Fruit fly (Drosophila melanogaster): Measurements from ENCODE around the gene Pex12.
A peak's percentile ranks its signal among the peaks of the same experiment; 100 is the strongest.

Pex12 gene

DNA sequence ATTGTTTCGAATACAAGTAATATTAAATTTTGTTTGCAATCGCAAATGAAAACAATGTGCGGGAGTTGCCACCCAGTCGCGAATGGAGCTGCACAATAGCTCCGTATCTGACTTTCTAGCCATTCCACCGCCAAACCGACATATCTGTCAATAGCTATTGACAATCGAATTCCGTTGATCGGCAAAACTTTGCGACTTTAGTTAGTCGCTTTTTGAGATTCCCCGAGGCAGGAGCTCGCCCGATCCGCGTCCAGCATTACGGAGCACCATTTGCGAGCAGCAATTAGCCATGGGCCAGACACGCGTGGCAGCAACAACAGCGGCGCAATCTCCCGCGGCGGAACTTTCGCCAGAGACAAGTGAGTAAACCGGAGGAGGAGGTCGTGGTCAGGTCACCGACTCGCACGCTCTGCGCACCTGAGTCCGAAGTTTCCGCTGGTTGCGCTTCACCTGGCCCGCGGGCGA lies 36.9 kb downstream of the Pex12 start, which contains the start of the genes CG4291 and kraken (continued):
- peak; percentile 44 for TF ChIP-seq Dek (tag; optimal IDR thresholded peaks at IDR 0.05)
- no peak for TF ChIP-seq da (GFP tag; optimal IDR thresholded peaks at IDR 0.05)
- peak; percentile 23 for TF ChIP-seq CoRest (tag; optimal IDR thresholded peaks at IDR 0.05)
- peak; percentile 33; the same call in 1 of the 2 replicates for TF ChIP-seq ranshi (GFP tag; IDR thresholded peaks at IDR 0.05)
- no peak for TF ChIP-seq CG5180 (GFP tag; optimal IDR thresholded peaks at IDR 0.05)
- TF ChIP-seq hth (optimal IDR thresholded peaks at IDR 0.05): no peak
- no peak for TF ChIP-seq Atf-2 (GFP tag; optimal IDR thresholded peaks at IDR 0.05)
- TF ChIP-seq H2.0 (GFP tag; IDR thresholded peaks at IDR 0.05): peak; percentile 53; the same call in 1 of the 2 replicates
- TF ChIP-seq trem (tag; optimal IDR thresholded peaks at IDR 0.05): peak; percentile 64
- peak; percentile 34 for TF ChIP-seq CG4730 (GFP tag; IDR thresholded peaks at IDR 0.05)
- TF ChIP-seq CG13123 (GFP tag; optimal IDR thresholded peaks at IDR 0.05): no peak
- no peak; the same call in 2 of the 3 replicates for TF ChIP-seq gce (GFP tag; IDR thresholded peaks at IDR 0.05)
- peak; percentile 22; the same call in 1 of the 2 replicates for TF ChIP-seq HLH3B (GFP tag; IDR thresholded peaks at IDR 0.05)
- no peak for TF ChIP-seq cas (GFP tag; IDR thresholded peaks at IDR 0.05)
- no peak for TF ChIP-seq CG18619 (GFP tag; optimal IDR thresholded peaks at IDR 0.05)
- 0 out of 2 replicates have a peak, but pooled peaks have one; percentile 7 for TF ChIP-seq Taf1 (GFP tag; IDR thresholded peaks at IDR 0.05)
- peak; percentile 73 for TF ChIP-seq nerfin-1 (tag; optimal IDR thresholded peaks at IDR 0.05)
- TF ChIP-seq crol (GFP tag; IDR thresholded peaks at IDR 0.05): 0 out of 2 replicates have a peak, but pooled peaks have one; percentile 9
- peak; percentile 18; the same call in 1 of the 3 replicates for TF ChIP-seq H15 (GFP tag; IDR thresholded peaks at IDR 0.05)
- TF ChIP-seq ssp (GFP tag; IDR thresholded peaks at IDR 0.05): peak; percentile 31; the same call in 1 of the 2 replicates
- TF ChIP-seq ham (GFP tag; IDR thresholded peaks at IDR 0.05): no peak
- TF ChIP-seq tna (GFP tag; IDR thresholded peaks at IDR 0.05; ENCODE audit: partially characterized antibody): no peak
- TF ChIP-seq Dref (GFP tag; IDR thresholded peaks at IDR 0.05): peak; percentile 73
- no peak for TF ChIP-seq z (GFP tag; IDR thresholded peaks at IDR 0.05)
- TF ChIP-seq bab2 (GFP tag; optimal IDR thresholded peaks at IDR 0.05): peak; percentile 39
- peak; percentile 27 for TF ChIP-seq CG18011 (GFP tag; optimal IDR thresholded peaks at IDR 0.05)
- peak; percentile 11 for TF ChIP-seq tx (GFP tag; optimal IDR thresholded peaks at IDR 0.05)
- TF ChIP-seq CG1233 (GFP tag; optimal IDR thresholded peaks at IDR 0.05): peak; percentile 2
- no peak for TF ChIP-seq otp (GFP tag; IDR thresholded peaks at IDR 0.05)
- TF ChIP-seq CG3838 (GFP tag; optimal IDR thresholded peaks at IDR 0.05): no peak
- TF ChIP-seq Hr51 (GFP tag; optimal IDR thresholded peaks at IDR 0.05): peak; percentile 10 to 12
- TF ChIP-seq fd96Cb (tag; optimal IDR thresholded peaks at IDR 0.05): no peak
- TF ChIP-seq fru (optimal IDR thresholded peaks at IDR 0.05): no peak
- TF ChIP-seq unc-4 (GFP tag; IDR thresholded peaks at IDR 0.05; ENCODE audit: partially characterized antibody): peak; percentile 22; the same call in 1 of the 2 replicates
- peak; percentile 57 for TF ChIP-seq ftz-f1 (GFP tag; optimal IDR thresholded peaks at IDR 0.05)
- peak; percentile 51 for TF ChIP-seq tap (tag; optimal IDR thresholded peaks at IDR 0.05)
- peak; percentile 59 for TF ChIP-seq mam (GFP tag; optimal IDR thresholded peaks at IDR 0.05)
- TF ChIP-seq Ada2b (GFP tag; IDR thresholded peaks at IDR 0.05): 0 out of 2 replicates have a peak, but pooled peaks have one; percentile 24
- peak; percentile 29 for TF ChIP-seq CTCF (GFP tag; optimal IDR thresholded peaks at IDR 0.05)
- TF ChIP-seq CG14667 (GFP tag; IDR thresholded peaks at IDR 0.05): peak; percentile 26; the same call in 1 of the 2 replicates
- TF ChIP-seq CG14860 (GFP tag; IDR thresholded peaks at IDR 0.05; ENCODE audit: partially characterized antibody): no peak
- TF ChIP-seq prd (optimal IDR thresholded peaks at IDR 0.05): no peak
- peak; percentile 55; the same call in 2 of the 3 replicates for TF ChIP-seq prd (GFP tag; IDR thresholded peaks at IDR 0.05)
- peak; percentile 48 for TF ChIP-seq az2 (GFP tag; optimal IDR thresholded peaks at IDR 0.05)
- peak; percentile 43 for TF ChIP-seq Fer3 (tag; optimal IDR thresholded peaks at IDR 0.05)
- TF ChIP-seq Poxn (GFP tag; IDR thresholded peaks at IDR 0.05): no peak
- TF ChIP-seq CG18599 (GFP tag; optimal IDR thresholded peaks at IDR 0.05): peak; percentile 67
- TF ChIP-seq CG10979 (tag; optimal IDR thresholded peaks at IDR 0.05): peak; percentile 3
- peak; percentile 56; the same call in 1 of the 3 replicates for TF ChIP-seq ase (GFP tag; IDR thresholded peaks at IDR 0.05)
- peak; percentile 88 for TF ChIP-seq CG15514 (GFP tag; optimal IDR thresholded peaks at IDR 0.05)
- TF ChIP-seq CG12219 (GFP tag; optimal IDR thresholded peaks at IDR 0.05): no peak
